Worm (Caenorhabditis elegans) whole organism, L2 larva: Measurements from ENCODE around the gene cee-1.

Source experiments
- C34F6.9 ChIP-seq: fragments of 150-350 bp; optimal IDR thresholded peaks from 2 replicates; lab custom pipeline; 2014; ENCODE audit warnings: missing biosample characterization, missing genetic modification characterization
- Y55F3AM.14 ChIP-seq: fragments of 200-800 bp; sonication (Bioruptor generic); optimal IDR thresholded peaks from 2 replicates; lab custom pipeline; 2018; ENCODE audit warnings: mild to moderate bottlenecking, missing genetic modification characterization, missing compliant biosample characterization
- ZK546.5 ChIP-seq: sonication (generic microtip); optimal IDR thresholded peaks from 2 replicates; lab custom pipeline; 2017; ENCODE audit warnings: missing biosample characterization, missing genetic modification characterization
- aly-2 ChIP-seq: fragments of 150-350 bp; optimal IDR thresholded peaks from 2 replicates; lab custom pipeline; 2014; ENCODE audit warnings: missing biosample characterization, missing genetic modification characterization
- ama-1 ChIP-seq: fragments of 150-350 bp; optimal IDR thresholded peaks from 2 replicates; lab custom pipeline; 2018; ENCODE audit warnings: inconsistent platforms
- ceh-16 ChIP-seq: fragments of 150-350 bp; optimal IDR thresholded peaks from 2 replicates; lab custom pipeline; 2014; ENCODE audit warnings: missing biosample characterization, missing genetic modification characterization
- ceh-82 ChIP-seq: fragments of 150-350 bp; optimal IDR thresholded peaks from 2 replicates; lab custom pipeline; 2014; ENCODE audit warnings: missing biosample characterization, missing genetic modification characterization
- crh-2 ChIP-seq: sonication (generic microtip); optimal IDR thresholded peaks from 2 replicates; lab custom pipeline; 2017; ENCODE audit warnings: missing biosample characterization, missing genetic modification characterization
- dmd-4 ChIP-seq: sonication (generic microtip); optimal IDR thresholded peaks from 2 replicates; lab custom pipeline; 2017; ENCODE audit warnings: missing biosample characterization, missing genetic modification characterization
- egl-27 ChIP-seq: sonication (generic microtip); optimal IDR thresholded peaks from 3 replicates; lab custom pipeline; 2017; ENCODE audit warnings: missing biosample characterization, missing genetic modification reagents, missing genetic modification characterization
- elt-1 ChIP-seq: fragments of 150-350 bp; optimal IDR thresholded peaks from 2 replicates; lab custom pipeline; 2014; ENCODE audit warnings: missing biosample characterization, missing genetic modification characterization
- elt-3 ChIP-seq: sonication (generic microtip); optimal IDR thresholded peaks from 2 replicates; lab custom pipeline; 2017; ENCODE audit warnings: missing biosample characterization, missing genetic modification characterization
- fos-1 ChIP-seq: fragments of 150-350 bp; optimal IDR thresholded peaks from 2 replicates; lab custom pipeline; 2014; ENCODE audit warnings: missing biosample characterization, missing genetic modification characterization
- gmeb-1 ChIP-seq: fragments of 150-350 bp; optimal IDR thresholded peaks from 2 replicates; lab custom pipeline; 2014; ENCODE audit warnings: missing biosample characterization, missing genetic modification characterization
- lin-11 ChIP-seq: fragments of 150-350 bp; sonication (generic microtip); optimal IDR thresholded peaks from 2 replicates; lab custom pipeline; 2014; ENCODE audit warnings: missing biosample characterization, missing genetic modification characterization, inconsistent platforms, mixed read lengths
- lin-39 ChIP-seq: fragments of 150-350 bp; optimal IDR thresholded peaks from 2 replicates; lab custom pipeline; 2014; ENCODE audit warnings: missing biosample characterization, missing genetic modification reagents, missing genetic modification characterization
- lsy-2 ChIP-seq, 2 experiments: fragments of 150-350 bp in 1 of 2; sonication (generic microtip) in 1 of 2; optimal IDR thresholded peaks; 2 replicates each; lab custom pipeline; 2014 to 2017; ENCODE audit warnings: missing biosample characterization in 2 of 2, missing genetic modification characterization in 2 of 2
- mab-5 ChIP-seq: fragments of 150-350 bp; optimal IDR thresholded peaks from 2 replicates; lab custom pipeline; 2014; ENCODE audit warnings: missing biosample characterization, missing genetic modification characterization
- mdl-1 ChIP-seq, 2 experiments: fragments of 150-350 bp in 1 of 2; sonication (generic microtip) in 1 of 2; optimal IDR thresholded peaks; 2 replicates each; lab custom pipeline; 2017; ENCODE audit warnings: missing biosample characterization in 2 of 2, missing genetic modification characterization in 2 of 2
- nhr-129 ChIP-seq: fragments of 150-350 bp; optimal IDR thresholded peaks from 2 replicates; lab custom pipeline; 2014; ENCODE audit warnings: missing biosample characterization, missing genetic modification characterization
- nhr-21 ChIP-seq: fragments of 150-350 bp; optimal IDR thresholded peaks from 2 replicates; lab custom pipeline; 2014; ENCODE audit warnings: missing biosample characterization, missing genetic modification characterization
- nhr-237 ChIP-seq: fragments of 150-350 bp; optimal IDR thresholded peaks from 2 replicates; lab custom pipeline; 2014; ENCODE audit warnings: missing biosample characterization, missing genetic modification characterization
- nhr-25 ChIP-seq: fragments of 150-350 bp; sonication (generic microtip); optimal IDR thresholded peaks from 3 replicates; lab custom pipeline; 2014; ENCODE audit warnings: missing biosample characterization, missing genetic modification characterization
- nhr-77 ChIP-seq: fragments of 150-350 bp; optimal IDR thresholded peaks from 2 replicates; lab custom pipeline; 2014; ENCODE audit warnings: missing biosample characterization, missing genetic modification characterization
- peb-1 ChIP-seq: fragments of 150-350 bp; optimal IDR thresholded peaks from 2 replicates; lab custom pipeline; 2014; ENCODE audit warnings: missing biosample characterization, missing genetic modification characterization
- sem-4 ChIP-seq: fragments of 150-350 bp; optimal IDR thresholded peaks from 2 replicates; lab custom pipeline; 2014; ENCODE audit warnings: missing biosample characterization, missing genetic modification reagents, missing genetic modification characterization
- sma-9 ChIP-seq, 2 experiments: fragments of 150-350 bp in 1 of 2; sonication (generic microtip) in 1 of 2; optimal IDR thresholded peaks; 2 replicates each; lab custom pipeline; 2014 to 2016; ENCODE audit warnings: missing genetic modification characterization in 2 of 2, mild to moderate bottlenecking in 1 of 2, missing biosample characterization in 1 of 2, missing compliant biosample characterization in 1 of 2, missing genetic modification reagents in 1 of 2, moderate library complexity in 1 of 2
- snpc-4 ChIP-seq: fragments of 150-350 bp; optimal IDR thresholded peaks from 2 replicates; lab custom pipeline; 2014; ENCODE audit warnings: missing biosample characterization, missing genetic modification characterization
- unc-55 ChIP-seq: fragments of 150-350 bp; sonication (generic microtip); optimal IDR thresholded peaks from 3 replicates; lab custom pipeline; 2014; ENCODE audit warnings: missing biosample characterization, missing genetic modification reagents, missing genetic modification characterization
- unc-62 ChIP-seq: fragments of 150-350 bp; optimal IDR thresholded peaks from 2 replicates; lab custom pipeline; 2014; ENCODE audit warnings: missing biosample characterization, missing genetic modification reagents, missing genetic modification characterization
- zag-1 ChIP-seq: fragments of 150-350 bp; optimal IDR thresholded peaks from 2 replicates; lab custom pipeline; 2014; ENCODE audit warnings: missing biosample characterization, missing genetic modification characterization
- ztf-1 ChIP-seq: fragments of 200-800 bp; sonication (Bioruptor generic); conservative IDR thresholded peaks from 2 replicates; pipeline ENCODE4 v1.3.6; 2022; ENCODE audit warnings: missing genetic modification characterization, missing compliant biosample characterization
- ztf-11 ChIP-seq: sonication (generic microtip); optimal IDR thresholded peaks from 2 replicates; lab custom pipeline; 2017; ENCODE audit warnings: missing biosample characterization, missing genetic modification characterization
- ztf-4 ChIP-seq: fragments of 150-350 bp; optimal IDR thresholded peaks from 2 replicates; lab custom pipeline; 2014; ENCODE audit warnings: missing biosample characterization, missing genetic modification characterization

The cee-1 gene

ce11 chrIII:4951210-4951609, 38.7 kb downstream of the cee-1 start:
- no peak for TF ChIP-seq sem-4 (tag; lab: Kevin White, UChicago)
- TF ChIP-seq C34F6.9: peak; percentile 20
- TF ChIP-seq sma-9 (GFP tag; optimal IDR thresholded peaks at IDR 0.05; lab: Kevin White, UChicago): no peak
- TF ChIP-seq sma-9 (tag; optimal IDR thresholded peaks at IDR 0.05; lab: Kevin White, UChicago): no peak
- TF ChIP-seq lsy-2 (tag; optimal IDR thresholded peaks at IDR 0.05; lab: Kevin White, UChicago): peak in 1 of 2 experiments; percentile 25
- no peak for TF ChIP-seq snpc-4

DNA sequence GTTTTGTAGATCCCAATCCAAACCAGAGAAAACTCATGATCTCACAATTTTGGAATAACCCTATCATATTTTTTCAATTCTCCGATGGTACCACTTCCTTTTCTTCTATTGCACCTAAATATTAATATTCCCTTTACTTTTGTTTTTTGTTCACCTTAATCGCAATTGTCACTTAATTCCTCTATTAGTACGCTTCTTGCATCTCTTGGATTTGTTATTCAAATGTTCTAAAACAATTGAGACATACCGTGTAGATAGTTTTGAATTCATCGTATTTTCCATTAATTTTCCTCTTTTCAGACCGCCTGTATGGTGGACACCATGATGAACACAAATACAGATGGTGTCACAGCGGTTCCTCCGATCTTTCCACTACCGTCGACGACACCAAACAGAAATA, 39.3 kb downstream of the cee-1 start, which contains the start of gene flh-2:
flh-2 (plus strand) TSS at position 301 of the 400 bp plus-strand sequence.
- TF ChIP-seq lin-39 (tag; lab: Kevin White, UChicago): no peak
- TF ChIP-seq dmd-4 (tag; lab: Kevin White, UChicago): no peak

DNA sequence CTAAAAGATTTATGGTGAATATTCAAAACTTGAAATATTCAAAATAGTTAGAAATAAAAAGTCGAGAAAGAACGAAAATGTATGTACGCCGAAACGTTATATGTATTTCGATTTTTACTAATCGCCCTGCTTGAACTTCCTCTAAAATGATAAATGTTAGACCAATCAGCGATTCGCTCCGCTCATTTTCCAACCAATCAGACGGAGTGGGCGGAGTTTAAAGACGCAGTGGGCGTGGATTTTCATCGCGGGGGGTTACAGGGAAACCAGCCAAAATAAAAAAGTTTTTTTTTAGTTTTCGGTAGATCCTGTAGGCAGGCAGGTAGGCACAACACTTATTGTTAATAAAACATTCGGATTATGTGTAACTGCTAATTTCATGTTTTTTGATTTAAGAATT, 40.5 kb downstream of the cee-1 start:
- no peak for TF ChIP-seq ztf-4
- TF ChIP-seq ceh-82 (tag; lab: Kevin White, UChicago): no peak
- TF ChIP-seq ZK546.5 (tag; lab: Kevin White, UChicago): no peak
- no peak for TF ChIP-seq elt-3 (tag; lab: Kevin White, UChicago)
- TF ChIP-seq gmeb-1 (tag; lab: Kevin White, UChicago): no peak
- no peak for TF ChIP-seq ztf-11
- TF ChIP-seq crh-2: no peak
- no peak for TF ChIP-seq nhr-129 (tag; lab: Kevin White, UChicago)
- TF ChIP-seq ztf-1: no peak
- TF ChIP-seq zag-1 (tag; lab: Kevin White, UChicago): no peak
- no peak for TF ChIP-seq lin-11 (tag; lab: Kevin White, UChicago)

DNA sequence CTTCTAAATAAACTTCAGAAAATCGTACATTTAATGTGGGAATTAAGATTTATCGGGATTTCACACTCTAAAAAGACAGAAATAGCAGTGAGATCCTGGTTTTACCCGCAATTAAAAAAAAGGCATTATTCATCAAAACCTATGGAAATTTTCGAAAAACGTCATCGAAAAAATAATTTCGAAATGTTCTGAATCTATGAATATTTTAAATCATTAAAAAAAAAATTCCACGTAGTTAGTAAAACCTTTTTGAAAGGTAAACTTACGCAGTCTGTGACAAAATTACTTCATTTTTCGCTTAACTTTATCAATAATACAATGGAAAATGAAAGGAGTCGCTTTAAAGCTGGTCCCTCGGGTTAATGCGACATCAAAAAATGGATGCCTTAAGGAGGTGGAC, 44.1 kb downstream of the cee-1 start, which contains the start of gene C26E6.1:
C26E6.1 (plus strand) TSS at position 301 of the 400 bp plus-strand sequence.
- TF ChIP-seq mab-5 (tag; lab: Kevin White, UChicago) (no peak), unc-55 (GFP tag; lab: Kevin White, UChicago) (no peak), nhr-25 (tag; lab: Kevin White, UChicago) (no peak), lin-39 (tag; lab: Kevin White, UChicago) (no peak), gmeb-1 (tag; lab: Kevin White, UChicago) (no peak), nhr-129 (tag; lab: Kevin White, UChicago) (no peak), unc-62 (GFP tag; lab: Kevin White, UChicago) (no peak)

DNA sequence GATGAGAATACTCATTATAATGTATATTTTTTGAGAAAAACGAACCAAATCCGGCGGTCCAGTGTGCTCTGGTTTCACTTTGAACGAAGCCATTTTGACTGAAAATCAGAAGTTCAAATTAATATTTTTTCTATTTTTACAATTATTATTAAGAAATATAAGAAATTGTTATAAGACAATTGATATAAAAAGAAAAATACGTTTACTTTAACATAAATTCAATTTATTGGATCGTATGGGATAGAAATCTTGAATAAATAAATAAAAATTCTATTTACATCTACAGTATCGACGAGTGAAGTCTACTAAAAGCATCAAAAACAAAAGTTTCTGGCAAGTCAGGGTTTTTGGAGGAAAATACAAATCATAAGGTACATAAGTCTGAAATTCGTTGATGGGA, 47.7 kb downstream of the cee-1 start, which contains the start of gene C27F2.4:
C27F2.4 (minus strand) TSS at position 101 of the 400 bp plus-strand sequence.
- no peak for TF ChIP-seq Y55F3AM.14 (GFP tag; lab: Kevin White, UChicago)
- no peak for TF ChIP-seq lsy-2 (tag; optimal IDR thresholded peaks at IDR 0.05; lab: Kevin White, UChicago)
- no peak for TF ChIP-seq nhr-129 (tag; lab: Kevin White, UChicago)
- no peak for TF ChIP-seq ceh-82 (tag; lab: Kevin White, UChicago)
- no peak for TF ChIP-seq gmeb-1 (tag; lab: Kevin White, UChicago)
- TF ChIP-seq ceh-16: no peak
- no peak for TF ChIP-seq nhr-21
- TF ChIP-seq lin-39 (tag; lab: Kevin White, UChicago): no peak

ce11 chrIII:4961281-4961680, 48.8 kb downstream of the cee-1 start:
- TF ChIP-seq ama-1: no peak
- TF ChIP-seq Y55F3AM.14 (GFP tag; lab: Kevin White, UChicago): no peak
- no peak for TF ChIP-seq unc-55 (GFP tag; lab: Kevin White, UChicago)
- no peak for TF ChIP-seq mdl-1 (tag; optimal IDR thresholded peaks at IDR 0.05; lab: Kevin White, UChicago)
- TF ChIP-seq nhr-237 (tag; lab: Kevin White, UChicago): no peak
- no peak for TF ChIP-seq aly-2 (tag; lab: Kevin White, UChicago)
- no peak for TF ChIP-seq nhr-77 (tag; lab: Kevin White, UChicago)
- no peak for TF ChIP-seq peb-1 (tag; lab: Kevin White, UChicago)
- TF ChIP-seq crh-2: no peak
- TF ChIP-seq ceh-82 (tag; lab: Kevin White, UChicago): no peak
- no peak for TF ChIP-seq egl-27
- no peak for TF ChIP-seq ztf-1
- no peak for TF ChIP-seq elt-1
- TF ChIP-seq fos-1 (tag; lab: Kevin White, UChicago): no peak
